Worm (Caenorhabditis elegans) whole organism, young adult: Measurements from ENCODE around the gene F42C5.4.

Source experiments
- F23B12.7 ChIP-seq: sonication (generic microtip); optimal IDR thresholded peaks from 2 replicates; lab custom pipeline; 2017; ENCODE audit warnings: missing genetic modification characterization, mild to moderate bottlenecking, missing compliant biosample characterization, antibody characterized with exemption, moderate library complexity; ENCODE audit not compliant: insufficient read depth
- sea-2 ChIP-seq: fragments of 200-800 bp; sonication (Bioruptor generic); IDR thresholded peaks from 2 replicates; pipeline ENCODE4 v1.3.6; 2022; ENCODE audit warnings: missing genetic modification characterization, missing compliant biosample characterization
- sptf-2 ChIP-seq: fragments of 200-800 bp; sonication (Bioruptor generic); optimal IDR thresholded peaks from 2 replicates; lab custom pipeline; 2018; ENCODE audit warnings: mild to moderate bottlenecking, missing genetic modification characterization, missing compliant biosample characterization

DNA sequence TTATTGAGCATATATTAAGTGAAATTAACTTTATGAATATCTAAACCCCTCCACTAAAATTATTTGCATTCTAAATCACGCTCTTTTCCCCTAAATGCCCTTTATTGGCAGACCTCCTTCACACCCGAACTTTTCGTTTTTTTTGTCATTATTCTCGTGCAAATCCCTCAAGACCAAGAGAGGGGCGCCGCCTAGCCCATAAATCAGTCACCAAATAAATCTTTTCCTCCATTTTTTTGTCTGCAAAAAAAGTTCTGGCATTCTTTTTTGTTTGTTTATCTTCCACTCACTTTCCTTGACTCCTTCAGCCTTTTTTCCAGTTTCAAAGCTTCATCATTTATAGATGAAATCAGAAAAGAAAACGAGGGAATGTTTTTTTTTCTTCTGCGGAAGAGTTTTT lies 27.0 kb upstream of the F42C5.4 start:
- TF ChIP-seq sptf-2 (GFP tag; lab: Kevin White, UChicago) (no peak), F23B12.7 (tag; lab: Kevin White, UChicago) (no peak), sea-2 (no peak)
